6 worm cellular contexts compared by ENCODE assay signal in genomic region chrII:5331677-5332303, ce11.
A peak's percentile ranks its signal among the peaks of the same experiment; 100 is the strongest.
TF ChIP-seq lines count a peak whose summit lies in the region.

No protein-coding gene starts in this region.

TF ChIP-seq in whole organism, L1 larva, 84 proteins besides CTCF, POLR2A, EP300 and RAD21:
- TF ChIP-seq nhr-71 (tag; optimal IDR thresholded peaks at IDR 0.05; lab: Kevin White, UChicago): peak; percentile 29
- peak; percentile 23 for TF ChIP-seq fkh-8 (tag; optimal IDR thresholded peaks at IDR 0.05; lab: Kevin White, UChicago)
- no peak for TF ChIP-seq nhr-85 (tag; lab: Kevin White, UChicago)
- peak; percentile 3 for TF ChIP-seq fos-1 (tag; optimal IDR thresholded peaks at IDR 0.05; lab: Kevin White, UChicago)
- peak; percentile 15 for TF ChIP-seq nhr-47 (tag; optimal IDR thresholded peaks at IDR 0.05; lab: Kevin White, UChicago)
- TF ChIP-seq lin-14 (GFP tag; optimal IDR thresholded peaks at IDR 0.05; lab: Kevin White, UChicago): peak; percentile 14
- peak; percentile 36 for TF ChIP-seq mep-1 (tag; optimal IDR thresholded peaks at IDR 0.05; lab: Kevin White, UChicago)
- no peak for TF ChIP-seq ztf-4 (tag; optimal IDR thresholded peaks at IDR 0.05; lab: Kevin White, UChicago)
- TF ChIP-seq unc-86 (tag; optimal IDR thresholded peaks at IDR 0.05; lab: Kevin White, UChicago): no peak
- TF ChIP-seq blmp-1 (tag; optimal IDR thresholded peaks at IDR 0.05; lab: Kevin White, UChicago): peak; percentile 61
- TF ChIP-seq nhr-77 (tag; optimal IDR thresholded peaks at IDR 0.05; lab: Kevin White, UChicago): peak; percentile 10

TF ChIP-seq in whole organism, L2 larva, 48 proteins besides CTCF, POLR2A, EP300 and RAD21:
- TF ChIP-seq ceh-16 (tag; optimal IDR thresholded peaks at IDR 0.05; lab: Kevin White, UChicago) (no peak), gmeb-1 (tag; optimal IDR thresholded peaks at IDR 0.05; lab: Kevin White, UChicago) (no peak), mab-5 (tag; optimal IDR thresholded peaks at IDR 0.05; lab: Kevin White, UChicago) (no peak), nhr-25 (tag; optimal IDR thresholded peaks at IDR 0.05; lab: Kevin White, UChicago) (no peak), fos-1 (tag; optimal IDR thresholded peaks at IDR 0.05; lab: Kevin White, UChicago) (peak; percentile 58), nhr-129 (tag; optimal IDR thresholded peaks at IDR 0.05; lab: Kevin White, UChicago) (peak; percentile 11), F13H6.1 (tag; optimal IDR thresholded peaks at IDR 0.05; lab: Kevin White, UChicago) (peak; percentile 43), ama-1 (optimal IDR thresholded peaks at IDR 0.05; lab: Kevin White, UChicago) (peak; percentile 2), sma-3 (GFP tag; optimal IDR thresholded peaks at IDR 0.05; lab: Kevin White, UChicago) (peak; percentile 5), ZK546.5 (tag; optimal IDR thresholded peaks at IDR 0.05; lab: Kevin White, UChicago) (no peak), sma-9 (GFP tag; optimal IDR thresholded peaks at IDR 0.05; lab: Kevin White, UChicago) (peak; percentile 13), sma-9 (tag; optimal IDR thresholded peaks at IDR 0.05; lab: Kevin White, UChicago) (no peak)

TF ChIP-seq in whole organism, L3 larva, 47 proteins besides CTCF, POLR2A, EP300 and RAD21 (continues in another document):
- TF ChIP-seq lin-15B (tag; optimal IDR thresholded peaks at IDR 0.05; lab: Kevin White, UChicago): no peak
- no peak for TF ChIP-seq fkh-10 (GFP tag; optimal IDR thresholded peaks at IDR 0.05; lab: Kevin White, UChicago)
- TF ChIP-seq egl-27 (tag; optimal IDR thresholded peaks at IDR 0.05; lab: Kevin White, UChicago): no peak
- TF ChIP-seq lin-39 (tag; optimal IDR thresholded peaks at IDR 0.05; lab: Kevin White, UChicago): no peak
- no peak for TF ChIP-seq ceh-28 (tag; optimal IDR thresholded peaks at IDR 0.05; lab: Kevin White, UChicago)
- peak; percentile 62 for TF ChIP-seq nfya-1 (tag; optimal IDR thresholded peaks at IDR 0.05; lab: Kevin White, UChicago; ENCODE audit: insufficient read depth)
- TF ChIP-seq lsy-12 (tag; optimal IDR thresholded peaks at IDR 0.05; lab: Kevin White, UChicago): no peak
- TF ChIP-seq zag-1 (tag; optimal IDR thresholded peaks at IDR 0.05; lab: Kevin White, UChicago): no peak
- no peak for TF ChIP-seq hmg-11 (tag; optimal IDR thresholded peaks at IDR 0.05; lab: Kevin White, UChicago)
- no peak for TF ChIP-seq daf-12 (tag; optimal IDR thresholded peaks at IDR 0.05; lab: Kevin White, UChicago)
- no peak for TF ChIP-seq nhr-28 (tag; optimal IDR thresholded peaks at IDR 0.05; lab: Kevin White, UChicago)
- TF ChIP-seq elt-1 (tag; optimal IDR thresholded peaks at IDR 0.05; lab: Kevin White, UChicago): no peak
- TF ChIP-seq nhr-77 (tag; optimal IDR thresholded peaks at IDR 0.05; lab: Kevin White, UChicago): no peak
- peak; percentile 75 for TF ChIP-seq pha-4 (tag; optimal IDR thresholded peaks at IDR 0.05; lab: Kevin White, UChicago)
- TF ChIP-seq nhr-76 (tag; optimal IDR thresholded peaks at IDR 0.05; lab: Kevin White, UChicago): no peak
- TF ChIP-seq elt-3 (tag; optimal IDR thresholded peaks at IDR 0.05; lab: Kevin White, UChicago): no peak
- no peak for TF ChIP-seq ztf-4 (tag; optimal IDR thresholded peaks at IDR 0.05; lab: Kevin White, UChicago)
- peak; percentile 29 for TF ChIP-seq elt-2 (tag; optimal IDR thresholded peaks at IDR 0.05; lab: Kevin White, UChicago)
- TF ChIP-seq unc-62 (GFP tag; optimal IDR thresholded peaks at IDR 0.05; lab: Kevin White, UChicago): no peak

TF ChIP-seq in whole organism, L4 larva, 104 proteins besides CTCF, POLR2A, EP300 and RAD21:
- TF ChIP-seq aha-1 (tag; lab: Kevin White, UChicago) (peak; percentile 76), nhr-77 (tag; optimal IDR thresholded peaks at IDR 0.05; lab: Kevin White, UChicago) (peak; percentile 11), unc-62 (GFP tag; optimal IDR thresholded peaks at IDR 0.05 in 1 of 2; lab: Kevin White, UChicago) (peak in 1 of 2 experiments; percentile 31), unc-62 (tag; optimal IDR thresholded peaks at IDR 0.05; lab: Kevin White, UChicago) (no peak), nhr-28 (tag; optimal IDR thresholded peaks at IDR 0.05; lab: Kevin White, UChicago) (peak; percentile 52), hlh-11 (tag; optimal IDR thresholded peaks at IDR 0.05; lab: Kevin White, UChicago) (peak; percentile 23), dmd-6 (GFP tag; IDR thresholded peaks at IDR 0.05; lab: Robert Waterston, UW) (peak; percentile 26; the same call in 1 of the 2 replicates), unc-130 (GFP tag; optimal IDR thresholded peaks at IDR 0.05; lab: Kevin White, UChicago) (no peak), nhr-11 (tag; optimal IDR thresholded peaks at IDR 0.05; lab: Kevin White, UChicago) (peak; percentile 52), pha-4 (GFP tag; IDR thresholded peaks at IDR 0.05; lab: Robert Waterston, UW) (no peak), pha-4 (tag; optimal IDR thresholded peaks at IDR 0.05; lab: Kevin White, UChicago) (peak; percentile 16), dmd-8 (GFP tag; IDR thresholded peaks at IDR 0.05; lab: Robert Waterston, UW) (no peak), dve-1 (tag; optimal IDR thresholded peaks at IDR 0.05; lab: Kevin White, UChicago; ENCODE audit: insufficient read depth) (peak; percentile 11), hlh-30 (tag; optimal IDR thresholded peaks at IDR 0.05; lab: Kevin White, UChicago; ENCODE audit: insufficient read depth) (no peak), lsy-2 (tag; optimal IDR thresholded peaks at IDR 0.05; lab: Kevin White, UChicago) (peak in 1 of 2 experiments; percentile 6), arid-1 (GFP tag; conservative IDR thresholded peaks at IDR 0.05; lab: Robert Waterston, UW) (no peak), attf-4 (tag; optimal IDR thresholded peaks at IDR 0.05; lab: Kevin White, UChicago) (no peak), daf-16 (GFP tag; optimal IDR thresholded peaks at IDR 0.05; lab: Kevin White, UChicago) (no peak), daf-16 (tag; optimal IDR thresholded peaks at IDR 0.05; lab: Kevin White, UChicago) (peak; percentile 15)

TF ChIP-seq in whole organism, midembryonic, 9 proteins besides CTCF, POLR2A, EP300 and RAD21:
- TF ChIP-seq T22C8.4 (GFP tag; IDR thresholded peaks at IDR 0.05; lab: Robert Waterston, UW) (0 out of 2 replicates have a peak, but pooled peaks have one; percentile 46), tab-1 (GFP tag; IDR thresholded peaks at IDR 0.05; lab: Robert Waterston, UW) (no peak)
TF ChIP-seq in whole organism, midembryonic: peak in this region for 1.

TF ChIP-seq in whole organism, young adult, 124 proteins besides CTCF, POLR2A, EP300 and RAD21:
- TF ChIP-seq repo-1 (tag; optimal IDR thresholded peaks at IDR 0.05; lab: Kevin White, UChicago): peak; percentile 18
- no peak for TF ChIP-seq ceh-79 (tag; optimal IDR thresholded peaks at IDR 0.05; lab: Kevin White, UChicago)
- peak; percentile 3 for TF ChIP-seq zim-3 (tag; optimal IDR thresholded peaks at IDR 0.05; lab: Kevin White, UChicago)
